Worm (Caenorhabditis elegans) whole organism, L4 larva: ENCODE data around the gene C52B9.10.

Experiments
- aha-1 ChIP-seq: fragments of 150-350 bp; peaks from one replicate; lab custom pipeline; 2014; ENCODE audit warnings: missing biosample characterization, missing genetic modification characterization
- ceh-82 ChIP-seq: sonication (generic microtip); optimal IDR thresholded peaks from 2 replicates; lab custom pipeline; 2017; ENCODE audit warnings: missing biosample characterization, missing genetic modification characterization
- fkh-10 ChIP-seq: fragments of 150-350 bp; optimal IDR thresholded peaks from 2 replicates; lab custom pipeline; 2014; ENCODE audit warnings: missing biosample characterization, missing genetic modification reagents, missing genetic modification characterization
- lin-38 ChIP-seq: fragments of 200-800 bp; sonication (Bioruptor generic); IDR thresholded peaks from 2 replicates; pipeline ENCODE4 v1.3.6; 2022; ENCODE audit warnings: missing genetic modification reagents, missing genetic modification characterization, missing compliant biosample characterization
- lir-3 ChIP-seq: sonication (generic microtip); optimal IDR thresholded peaks from 2 replicates; lab custom pipeline; 2016; ENCODE audit warnings: mild to moderate bottlenecking, missing genetic modification characterization, missing compliant biosample characterization
- lsy-2 ChIP-seq, 2 experiments: fragments of 150-350 bp in 1 of 2; sonication (generic microtip) in 1 of 2; optimal IDR thresholded peaks; 2 replicates each; lab custom pipeline; 2014 to 2017; ENCODE audit warnings: missing biosample characterization in 2 of 2, missing genetic modification characterization in 2 of 2
- mdl-1 ChIP-seq, 2 experiments: fragments of 150-350 bp in 1 of 2; sonication (generic microtip) in 1 of 2; optimal IDR thresholded peaks; 2 replicates each; lab custom pipeline; 2014 to 2017; ENCODE audit warnings: missing biosample characterization in 2 of 2, missing genetic modification characterization in 2 of 2
- mep-1 ChIP-seq: fragments of 150-350 bp; sonication (generic microtip); optimal IDR thresholded peaks from 3 replicates; lab custom pipeline; 2014; ENCODE audit warnings: missing biosample characterization, missing genetic modification characterization
- snpc-1.2 ChIP-seq: fragments of 200-800 bp; sonication (Bioruptor generic); IDR thresholded peaks from 2 replicates; pipeline ENCODE4 v1.3.6; 2022; ENCODE audit warnings: missing genetic modification reagents, missing genetic modification characterization, missing compliant biosample characterization
- unc-62 ChIP-seq, 3 experiments: fragments of 150-350 bp in 1 of 3; sonication (generic microtip); optimal IDR thresholded peaks in 2 of 3; peaks in 1 of 3; 1 replicate in 1 of 3; 2 replicates in 2 of 3; lab custom pipeline; 2014 to 2017; ENCODE audit warnings: missing biosample characterization in 3 of 3, missing genetic modification characterization in 3 of 3, missing genetic modification reagents in 3 of 3, missing genotype in 1 of 3

Gene C52B9.10

ce11 chrX:4322847-4323455, 49.2 kb downstream of the C52B9.10 start:
- TF ChIP-seq lir-3 (tag; lab: Kevin White, UChicago) (no peak), lsy-2 (tag; optimal IDR thresholded peaks at IDR 0.05; lab: Kevin White, UChicago) (no peak), mep-1 (tag; lab: Kevin White, UChicago) (no peak), unc-62 (GFP tag; optimal IDR thresholded peaks at IDR 0.05 in 1 of 2; lab: Kevin White, UChicago) (peak in 1 of 2 experiments; percentile 78), unc-62 (tag; optimal IDR thresholded peaks at IDR 0.05; lab: Kevin White, UChicago) (no peak), fkh-10 (GFP tag; lab: Kevin White, UChicago) (peak; percentile 51), lin-38 (no peak), snpc-1.2 (GFP tag; lab: Robert Waterston, UW) (no peak), aha-1 (peak; percentile 17), ceh-82 (no peak), mdl-1 (tag; optimal IDR thresholded peaks at IDR 0.05; lab: Kevin White, UChicago) (no peak)
- TF ChIP-seq, all 104 proteins: peak for 3
